Fruit fly (Drosophila melanogaster): ENCODE data around the gene Atg8a.

Gene Atg8a

DNA sequence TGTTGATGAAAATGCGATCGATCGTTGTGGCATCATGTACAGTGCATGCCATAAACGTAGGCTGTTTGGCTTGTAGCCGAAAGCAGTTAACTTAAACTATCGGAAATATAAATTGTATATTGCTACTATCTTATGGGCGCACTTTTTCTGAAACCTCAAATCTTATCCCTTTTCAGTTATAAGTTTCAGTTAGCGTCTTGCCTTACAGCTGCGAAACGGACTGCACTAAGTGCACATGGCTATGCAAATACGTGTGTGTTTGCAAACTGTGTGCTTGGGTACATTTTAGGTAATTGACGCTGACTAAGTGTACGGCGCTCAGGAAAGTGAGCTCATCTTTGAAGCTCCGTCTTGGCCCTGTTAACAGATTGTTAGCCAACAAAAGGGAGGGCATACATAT, 7.6 kb upstream of the Atg8a start (continued):
- peak; percentile 8 for TF ChIP-seq CG6654 (GFP tag; optimal IDR thresholded peaks at IDR 0.05)
- TF ChIP-seq z (GFP tag; IDR thresholded peaks at IDR 0.05): no peak
- TF ChIP-seq Side (GFP tag; optimal IDR thresholded peaks at IDR 0.05): no peak
- TF ChIP-seq Doc3 (GFP tag; IDR thresholded peaks at IDR 0.05; ENCODE audit: partially characterized antibody): no peak
- peak; percentile 56; the same call in 1 of the 2 replicates for TF ChIP-seq Awh (GFP tag; IDR thresholded peaks at IDR 0.05)
- no peak for TF ChIP-seq jigr1 (GFP tag; IDR thresholded peaks at IDR 0.05)
- TF ChIP-seq CG1603 (tag; optimal IDR thresholded peaks at IDR 0.05): peak; percentile 67
- no peak for TF ChIP-seq zen2 (GFP tag; IDR thresholded peaks at IDR 0.05; ENCODE audit: partially characterized antibody)
- TF ChIP-seq CG2712 (tag; optimal IDR thresholded peaks at IDR 0.05): peak; percentile 25
- TF ChIP-seq tio (GFP tag; optimal IDR thresholded peaks at IDR 0.05): peak; percentile 27
- no peak for TF ChIP-seq fd102C (GFP tag; optimal IDR thresholded peaks at IDR 0.05)
- TF ChIP-seq CG7839 (tag; optimal IDR thresholded peaks at IDR 0.05): peak; percentile 60
- TF ChIP-seq CG8924 (tag; optimal IDR thresholded peaks at IDR 0.05): peak; percentile 19
- TF ChIP-seq onecut (GFP tag; IDR thresholded peaks at IDR 0.05): peak; percentile 29; the same call in 1 of the 2 replicates
- TF ChIP-seq Scr (GFP tag; IDR thresholded peaks at IDR 0.05; ENCODE audit: partially characterized antibody): no peak
- TF ChIP-seq Hmx (GFP tag; optimal IDR thresholded peaks at IDR 0.05): no peak
- peak; percentile 22; the same call in 1 of the 2 replicates for TF ChIP-seq CG9215 (GFP tag; IDR thresholded peaks at IDR 0.05)
- TF ChIP-seq ken (GFP tag; IDR thresholded peaks at IDR 0.05): peak; percentile 51; the same call in 1 of the 3 replicates
- TF ChIP-seq CG14014 (GFP tag; IDR thresholded peaks at IDR 0.05): peak; percentile 37; the same call in 1 of the 2 replicates
- TF ChIP-seq gem (tag; optimal IDR thresholded peaks at IDR 0.05): peak; percentile 53
- no peak for TF ChIP-seq MTF-1 (GFP tag; optimal IDR thresholded peaks at IDR 0.05; ENCODE audit: borderline replicate concordance)
- TF ChIP-seq lola (GFP tag; optimal IDR thresholded peaks at IDR 0.05): no peak
- no peak for TF ChIP-seq gsb-n (tag; optimal IDR thresholded peaks at IDR 0.05)
- no peak for TF ChIP-seq disco-r (GFP tag; optimal IDR thresholded peaks at IDR 0.05)
- peak; percentile 43; the same call in 1 of the 3 replicates for TF ChIP-seq sr (GFP tag; IDR thresholded peaks at IDR 0.05)
- TF ChIP-seq gce (GFP tag; IDR thresholded peaks at IDR 0.05): 0 out of 3 replicates have a peak, but pooled peaks have one; percentile 9
- TF ChIP-seq Myb (GFP tag; optimal IDR thresholded peaks at IDR 0.05): peak; percentile 5
- TF ChIP-seq CG17328 (GFP tag; IDR thresholded peaks at IDR 0.05): peak; percentile 56
- peak; percentile 12 for TF ChIP-seq Ssrp (tag; optimal IDR thresholded peaks at IDR 0.05)
- peak; percentile 1 for TF ChIP-seq CG4328 (GFP tag; optimal IDR thresholded peaks at IDR 0.05)
- peak; percentile 49; the same call in 1 of the 2 replicates for TF ChIP-seq Ada2b (GFP tag; IDR thresholded peaks at IDR 0.05)
- no peak for TF ChIP-seq CG11085 (GFP tag; IDR thresholded peaks at IDR 0.05)
- TF ChIP-seq NfI (GFP tag; optimal IDR thresholded peaks at IDR 0.05): peak; percentile 16
- TF ChIP-seq CG12942 (GFP tag; optimal IDR thresholded peaks at IDR 0.05): no peak
- no peak for TF ChIP-seq CG14965 (GFP tag; optimal IDR thresholded peaks at IDR 0.05; ENCODE audit: borderline replicate concordance)
- TF ChIP-seq TFAM (GFP tag; optimal IDR thresholded peaks at IDR 0.05): no peak
- TF ChIP-seq esg (GFP tag; conservative IDR thresholded peaks at IDR 0.05): peak; percentile 48; the same call in 1 of the 2 replicates
- TF ChIP-seq CG5953 (GFP tag; IDR thresholded peaks at IDR 0.05): peak; percentile 43; the same call in 1 of the 2 replicates
- no peak for TF ChIP-seq CG13775 (GFP tag; optimal IDR thresholded peaks at IDR 0.05)
- TF ChIP-seq NC2α (GFP tag; optimal IDR thresholded peaks at IDR 0.05): no peak
- TF ChIP-seq CG3726 (GFP tag; IDR thresholded peaks at IDR 0.05): no peak
- no peak for TF ChIP-seq corto (GFP tag; optimal IDR thresholded peaks at IDR 0.05)
- TF ChIP-seq sqz (GFP tag; optimal IDR thresholded peaks at IDR 0.05): peak; percentile 4
- peak; percentile 47 for TF ChIP-seq H2.0 (GFP tag; IDR thresholded peaks at IDR 0.05)
- no peak for TF ChIP-seq unc-4 (GFP tag; IDR thresholded peaks at IDR 0.05; ENCODE audit: partially characterized antibody)
- TF ChIP-seq vnd (GFP tag; IDR thresholded peaks at IDR 0.05; ENCODE audit: partially characterized antibody): no peak
- TF ChIP-seq az2 (GFP tag; optimal IDR thresholded peaks at IDR 0.05): peak; percentile 2
- TF ChIP-seq ash1 (GFP tag; optimal IDR thresholded peaks at IDR 0.05): no peak
- TF ChIP-seq CG11696 (GFP tag; IDR thresholded peaks at IDR 0.05): no peak
- TF ChIP-seq CG18262 (tag; optimal IDR thresholded peaks at IDR 0.05): no peak
